Fruit fly (Drosophila melanogaster): ENCODE data around the gene Acsf2.

Acsf2 gene

dm6 chr2L:5378829-5379228, 36.8 kb upstream of the Acsf2 start (continued):
- TF ChIP-seq Jarid2 (GFP tag; optimal IDR thresholded peaks at IDR 0.05) = no peak
- peak; percentile 56 for TF ChIP-seq gsb-n (tag; optimal IDR thresholded peaks at IDR 0.05)
- TF ChIP-seq CG11093 (GFP tag; IDR thresholded peaks at IDR 0.05) = 0 out of 3 replicates have a peak, but pooled peaks have one; percentile 14
- TF ChIP-seq CG4617 (GFP tag; optimal IDR thresholded peaks at IDR 0.05; ENCODE audit: borderline replicate concordance) = no peak
- TF ChIP-seq vfl (GFP tag; optimal IDR thresholded peaks at IDR 0.05) = no peak
- TF ChIP-seq Hr78 (GFP tag; optimal IDR thresholded peaks at IDR 0.05) = peak in 1 of 2 experiments; percentile 23
- peak; percentile 29 for TF ChIP-seq CG2202 (tag; optimal IDR thresholded peaks at IDR 0.05)
- peak; percentile 20 for TF ChIP-seq CG10267 (tag; optimal IDR thresholded peaks at IDR 0.05)
- TF ChIP-seq Atf-2 (GFP tag; optimal IDR thresholded peaks at IDR 0.05) = no peak
- TF ChIP-seq Ravus (GFP tag; IDR thresholded peaks at IDR 0.05) = no peak
- no peak for TF ChIP-seq tap (tag; optimal IDR thresholded peaks at IDR 0.05)
- TF ChIP-seq CG7372 (GFP tag; IDR thresholded peaks at IDR 0.05) = no peak
- no peak for TF ChIP-seq CG2199 (GFP tag; IDR thresholded peaks at IDR 0.05)
- TF ChIP-seq TFAM (GFP tag; optimal IDR thresholded peaks at IDR 0.05) = no peak
- no peak for TF ChIP-seq fd64A (GFP tag; optimal IDR thresholded peaks at IDR 0.05)
- no peak for TF ChIP-seq yki (optimal IDR thresholded peaks at IDR 0.05)
- TF ChIP-seq CG9876 (GFP tag; optimal IDR thresholded peaks at IDR 0.05) = no peak
- no peak for TF ChIP-seq tio (GFP tag; optimal IDR thresholded peaks at IDR 0.05)
- TF ChIP-seq CG8089 (GFP tag; optimal IDR thresholded peaks at IDR 0.05) = no peak
- TF ChIP-seq peb (GFP tag; IDR thresholded peaks at IDR 0.05) = 0 out of 2 replicates have a peak, but pooled peaks have one; percentile 14
- no peak for TF ChIP-seq slou (GFP tag; optimal IDR thresholded peaks at IDR 0.05)
- TF ChIP-seq cato (GFP tag; optimal IDR thresholded peaks at IDR 0.05; ENCODE audit: borderline replicate concordance) = no peak
- TF ChIP-seq Ada2b (GFP tag; IDR thresholded peaks at IDR 0.05) = no peak
- TF ChIP-seq prd (optimal IDR thresholded peaks at IDR 0.05) = no peak
- peak; percentile 29; the same call in 1 of the 3 replicates for TF ChIP-seq prd (GFP tag; IDR thresholded peaks at IDR 0.05)

DNA sequence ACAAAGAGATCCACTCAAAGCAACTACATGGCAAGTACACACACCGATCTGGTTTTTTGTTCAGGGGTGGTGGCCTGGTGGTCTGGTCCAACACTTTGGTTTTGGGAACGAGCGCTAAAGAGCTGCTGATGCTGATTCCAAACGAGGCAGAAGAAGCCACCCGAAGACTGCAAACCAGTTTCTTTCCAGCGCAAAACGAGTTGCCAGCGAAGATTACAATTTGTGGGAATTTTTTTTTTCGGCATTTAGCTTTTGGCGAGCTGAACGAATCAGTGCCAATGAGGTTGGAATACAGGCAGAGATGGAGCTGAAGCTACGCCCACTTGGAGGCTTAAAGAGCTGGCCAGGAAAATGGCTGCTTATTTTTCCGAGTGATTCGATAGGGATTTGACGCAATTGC, 34.4 kb upstream of the Acsf2 start:
- peak; percentile 72 for TF ChIP-seq Nf-YC (tag; optimal IDR thresholded peaks at IDR 0.05)
- peak; percentile 3 for TF ChIP-seq CG12769 (tag; optimal IDR thresholded peaks at IDR 0.05)
- peak; percentile 83 for TF ChIP-seq z (GFP tag; IDR thresholded peaks at IDR 0.05)
- TF ChIP-seq Deaf1 (tag; optimal IDR thresholded peaks at IDR 0.05) = peak; percentile 8
- no peak for TF ChIP-seq CG10321 (GFP tag; IDR thresholded peaks at IDR 0.05)
- peak; percentile 2 for TF ChIP-seq CG10431 (GFP tag; optimal IDR thresholded peaks at IDR 0.05)
- peak; percentile 86 for TF ChIP-seq Nf-YB (GFP tag; optimal IDR thresholded peaks at IDR 0.05)
- no peak for TF ChIP-seq Xbp1 (GFP tag; optimal IDR thresholded peaks at IDR 0.05)
- 0 out of 4 replicates have a peak, but pooled peaks have one; percentile 46 for TF ChIP-seq chinmo (GFP tag; IDR thresholded peaks at IDR 0.05; ENCODE audit: partially characterized antibody)

DNA sequence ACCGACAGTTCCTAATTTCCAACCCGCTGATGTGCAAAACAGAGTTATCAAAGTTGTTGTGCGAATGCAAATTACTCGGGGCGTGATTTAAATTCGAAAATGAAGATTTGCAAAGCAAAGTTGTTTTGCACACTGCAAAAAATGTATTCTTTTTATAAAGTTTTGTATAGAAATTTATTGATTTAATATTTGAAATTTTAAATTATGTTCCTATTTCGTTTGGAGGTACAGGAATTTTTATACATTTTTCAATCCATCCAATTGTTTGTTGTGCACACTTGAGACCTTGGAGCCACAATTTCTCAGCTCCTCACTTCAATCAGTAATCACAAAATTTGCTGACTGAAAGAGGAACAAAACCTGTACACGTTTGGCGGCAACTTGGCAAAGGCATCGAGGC, 33.0 kb upstream of the Acsf2 start:
- TF ChIP-seq eve (GFP tag; optimal IDR thresholded peaks at IDR 0.05) (no peak), sens (GFP tag) (peak; percentile 13), CG4424 (GFP tag; optimal IDR thresholded peaks at IDR 0.05) (no peak)

dm6 chr2L:5374216-5374615, 32.2 kb upstream of the Acsf2 start:
- no peak for TF ChIP-seq B-H1 (GFP tag; IDR thresholded peaks at IDR 0.05)
- TF ChIP-seq Hr51 (GFP tag; optimal IDR thresholded peaks at IDR 0.05) = no peak
- no peak for TF ChIP-seq dm (GFP tag; optimal IDR thresholded peaks at IDR 0.05)
- no peak for TF ChIP-seq Sox100B (GFP tag; optimal IDR thresholded peaks at IDR 0.05)
- no peak for TF ChIP-seq CG2129 (GFP tag; IDR thresholded peaks at IDR 0.05; ENCODE audit: partially characterized antibody)
- TF ChIP-seq Vsx1 (GFP tag; optimal IDR thresholded peaks at IDR 0.05) = no peak
- no peak for TF ChIP-seq Hey (tag; optimal IDR thresholded peaks at IDR 0.05)
- no peak for TF ChIP-seq run (tag; optimal IDR thresholded peaks at IDR 0.05)
- TF ChIP-seq CG6654 (GFP tag; optimal IDR thresholded peaks at IDR 0.05) = no peak
- no peak for TF ChIP-seq Atf-2 (GFP tag; optimal IDR thresholded peaks at IDR 0.05)
- no peak for TF ChIP-seq CG11695 (GFP tag; IDR thresholded peaks at IDR 0.05)

Measured in whole organism, embryonic.